Fruit fly (Drosophila melanogaster) whole organism, embryonic: Measurements from ENCODE around the gene CG42571.
A peak's percentile ranks its signal among the peaks of the same experiment; 100 is the strongest.

ENCODE experiments used
- Bdp1 ChIP-seq: fragments of 200-800 bp; sonication (Bioruptor generic); optimal IDR thresholded peaks from 3 replicates; lab custom pipeline; 2016; ENCODE audit warnings: missing biosample characterization, missing genetic modification characterization
- C15 ChIP-seq: fragments of 200-800 bp; sonication (Bioruptor generic); IDR thresholded peaks from 3 replicates; pipeline ENCODE4 v1.3.6; 2022; ENCODE audit warnings: missing biosample characterization, missing genetic modification characterization
- CG10147 ChIP-seq: fragments of 200-800 bp; sonication (Bioruptor generic); optimal IDR thresholded peaks from 2 replicates; lab custom pipeline; 2019; ENCODE audit warnings: missing biosample characterization, mild to moderate bottlenecking, missing genetic modification characterization, moderate library complexity
- CG10274 ChIP-seq: fragments of 200-800 bp; sonication (Bioruptor generic); optimal IDR thresholded peaks from 3 replicates; lab custom pipeline; 2017; ENCODE audit warnings: missing biosample characterization, mild to moderate bottlenecking, missing genetic modification characterization
- CG10959 ChIP-seq: fragments of 200-800 bp; sonication (Bioruptor generic); IDR thresholded peaks from 2 replicates; pipeline ENCODE4 v1.3.6; 2022; ENCODE audit warnings: missing biosample characterization, missing genetic modification characterization
- CG12219 ChIP-seq: fragments of 200-800 bp; sonication (Bioruptor generic); optimal IDR thresholded peaks from 3 replicates; lab custom pipeline; 2018; ENCODE audit warnings: missing biosample characterization, mild to moderate bottlenecking, missing genetic modification characterization
- CG12659 ChIP-seq: fragments of 200-800 bp; sonication (Bioruptor generic); optimal IDR thresholded peaks from 3 replicates; lab custom pipeline; 2017; ENCODE audit warnings: mild to moderate bottlenecking, missing biosample characterization, missing genetic modification reagents, missing genetic modification characterization
- CG12744 ChIP-seq: fragments of 200-800 bp; sonication (Bioruptor generic); optimal IDR thresholded peaks from 2 replicates; lab custom pipeline; 2016; ENCODE audit warnings: missing biosample characterization, missing genetic modification characterization
- CG12769 ChIP-seq: fragments of 200-800 bp; sonication (Bioruptor generic); optimal IDR thresholded peaks from 2 replicates; lab custom pipeline; 2019; ENCODE audit warnings: missing biosample characterization, mild to moderate bottlenecking, missing genetic modification characterization, moderate library complexity
- CG12942 ChIP-seq: fragments of 200-800 bp; sonication (Bioruptor generic); optimal IDR thresholded peaks from 3 replicates; lab custom pipeline; 2016; ENCODE audit warnings: missing biosample characterization, missing genetic modification characterization
- CG15073 ChIP-seq: fragments of 200-800 bp; sonication (Bioruptor generic); optimal IDR thresholded peaks from 2 replicates; lab custom pipeline; 2016; ENCODE audit warnings: missing biosample characterization, missing genetic modification characterization
- CG17186 ChIP-seq: fragments of 200-800 bp; sonication (Bioruptor generic); optimal IDR thresholded peaks from 3 replicates; lab custom pipeline; 2017; ENCODE audit warnings: missing biosample characterization, missing genetic modification reagents, missing genetic modification characterization
- CG17359 ChIP-seq: fragments of 200-800 bp; sonication (Bioruptor generic); optimal IDR thresholded peaks from 3 replicates; lab custom pipeline; 2018; ENCODE audit warnings: missing biosample characterization, mild to moderate bottlenecking, missing genetic modification characterization, moderate library complexity
- CG17568 ChIP-seq: fragments of 200-800 bp; sonication (Bioruptor generic); optimal IDR thresholded peaks from 2 replicates; lab custom pipeline; 2018; ENCODE audit warnings: missing biosample characterization, mild to moderate bottlenecking, missing genetic modification characterization, moderate library complexity
- CG17829 ChIP-seq: fragments of 200-800 bp; optimal IDR thresholded peaks from 2 replicates; lab custom pipeline; 2019; ENCODE audit warnings: missing biosample characterization, mild to moderate bottlenecking, missing genetic modification characterization, moderate library complexity
- CG18599 ChIP-seq: fragments of 200-800 bp; sonication (Bioruptor generic); optimal IDR thresholded peaks from 3 replicates; lab custom pipeline; 2017; ENCODE audit warnings: missing biosample characterization, missing genetic modification characterization, mild to moderate bottlenecking, moderate library complexity, missing genetic modification reagents
- CG2202 ChIP-seq: fragments of 200-800 bp; sonication (Bioruptor generic); optimal IDR thresholded peaks from 2 replicates; lab custom pipeline; 2018; ENCODE audit warnings: missing biosample characterization, mild to moderate bottlenecking, missing genetic modification characterization
- CG3065 ChIP-seq: fragments of 200-800 bp; sonication (Bioruptor generic); optimal IDR thresholded peaks from 2 replicates; lab custom pipeline; 2016; ENCODE audit warnings: missing biosample characterization, missing genetic modification characterization
- CG33213 ChIP-seq: fragments of 200-800 bp; sonication (Bioruptor generic); optimal IDR thresholded peaks from 3 replicates; lab custom pipeline; 2016; ENCODE audit warnings: missing biosample characterization, missing genetic modification characterization
- CG5245 ChIP-seq: fragments of 200-800 bp; sonication (Bioruptor generic); optimal IDR thresholded peaks from 3 replicates; lab custom pipeline; 2016; ENCODE audit warnings: missing biosample characterization, missing genetic modification characterization
- CG7357 ChIP-seq: fragments of 200-800 bp; sonication (Bioruptor generic); IDR thresholded peaks from 3 replicates; pipeline ENCODE4 v1.3.6; 2022; ENCODE audit warnings: missing biosample characterization, missing genetic modification characterization
- CoRest ChIP-seq: fragments of 200-800 bp; sonication (Bioruptor generic); optimal IDR thresholded peaks from 3 replicates; lab custom pipeline; 2018; ENCODE audit warnings: missing biosample characterization, mild to moderate bottlenecking, missing genetic modification characterization, moderate library complexity
- HLH54F ChIP-seq: fragments of 200-800 bp; sonication (Bioruptor generic); optimal IDR thresholded peaks from 3 replicates; lab custom pipeline; 2016; ENCODE audit warnings: missing biosample characterization, missing genetic modification characterization
- HmgD ChIP-seq: fragments of 200-800 bp; sonication (Bioruptor generic); optimal IDR thresholded peaks from 3 replicates; lab custom pipeline; 2016; ENCODE audit warnings: missing biosample characterization, missing genetic modification characterization
- Hsf ChIP-seq: fragments of 200-800 bp; sonication (Bioruptor generic); optimal IDR thresholded peaks from 3 replicates; lab custom pipeline; 2016; ENCODE audit warnings: missing biosample characterization, missing genetic modification characterization
- MTF-1 ChIP-seq: fragments of 200-800 bp; sonication (Bioruptor generic); optimal IDR thresholded peaks from 2 replicates; lab custom pipeline; 2018; ENCODE audit warnings: missing biosample characterization, mild to moderate bottlenecking, missing genetic modification characterization, borderline replicate concordance
- Meics ChIP-seq: fragments of 200-800 bp; sonication (Bioruptor generic); optimal IDR thresholded peaks from 2 replicates; lab custom pipeline; 2017; ENCODE audit warnings: missing biosample characterization, mild to moderate bottlenecking, missing genetic modification characterization
- Mrtf ChIP-seq: fragments of 200-800 bp; sonication (Bioruptor generic); IDR thresholded peaks from 3 replicates; pipeline ENCODE4 v1.3.6; 2022; ENCODE audit warnings: missing biosample characterization, missing genetic modification characterization
- Rx ChIP-seq: fragments of 200-800 bp; sonication (Bioruptor generic); IDR thresholded peaks from 2 replicates; pipeline ENCODE4 v1.3.6; 2022; ENCODE audit warnings: missing biosample characterization, missing genetic modification characterization
- Side ChIP-seq: fragments of 200-800 bp; sonication (Bioruptor generic); optimal IDR thresholded peaks from 2 replicates; lab custom pipeline; 2016; ENCODE audit warnings: missing biosample characterization, missing genetic modification characterization
- Ssrp ChIP-seq: fragments of 200-800 bp; sonication (Bioruptor generic); optimal IDR thresholded peaks from 2 replicates; lab custom pipeline; 2018; ENCODE audit warnings: missing biosample characterization, mild to moderate bottlenecking, missing genetic modification characterization, moderate library complexity
- Tbp ChIP-seq: fragments of >200 bp; optimal IDR thresholded peaks from 2 replicates; lab custom pipeline; 2018; ENCODE audit warnings: missing biosample characterization, missing genetic modification characterization
- bcd ChIP-seq: fragments of 200-800 bp; sonication (Bioruptor generic); optimal IDR thresholded peaks from 2 replicates; lab custom pipeline; 2017; ENCODE audit warnings: missing biosample characterization, mild to moderate bottlenecking, missing genetic modification characterization
- chm ChIP-seq: fragments of 200-800 bp; sonication (Bioruptor generic); IDR thresholded peaks from 2 replicates; pipeline ENCODE4 v1.3.6; 2022; ENCODE audit warnings: missing biosample characterization, missing genetic modification characterization
- eyg ChIP-seq: fragments of 200-800 bp; sonication (Bioruptor generic); optimal IDR thresholded peaks from 3 replicates; lab custom pipeline; 2016; ENCODE audit warnings: missing biosample characterization, missing genetic modification characterization
- hkb ChIP-seq, 2 experiments: fragments of 200-800 bp in 1 of 2; fragments of >200 bp in 1 of 2; sonication (Bioruptor generic) in 1 of 2; IDR thresholded peaks in 1 of 2; optimal IDR thresholded peaks in 1 of 2; 2 replicates each; pipeline versions ENCODE4 v1.3.6 to Lab custom; 2017 to 2022; ENCODE audit warnings: missing biosample characterization in 1 of 2, missing genetic modification characterization in 1 of 2
- inv ChIP-seq: fragments of 200-800 bp; sonication (Bioruptor generic); IDR thresholded peaks from 2 replicates; pipeline ENCODE4 v1.3.6; 2022; ENCODE audit warnings: missing biosample characterization, missing genetic modification characterization; ENCODE audit not compliant: partially characterized antibody
- lmd ChIP-seq: fragments of 200-800 bp; sonication (Bioruptor generic); IDR thresholded peaks from 2 replicates; pipeline ENCODE4 v1.3.6; 2022; ENCODE audit warnings: missing biosample characterization, missing genetic modification characterization
- lola ChIP-seq, 3 experiments: fragments of >200 bp in 2 of 3; fragments of 200-800 bp in 1 of 3; sonication (Bioruptor generic) in 1 of 3; optimal IDR thresholded peaks; 2 replicates each; lab custom pipeline; 2017 to 2019; ENCODE audit warnings: missing biosample characterization in 3 of 3, missing genetic modification characterization in 3 of 3, mild to moderate bottlenecking in 1 of 3, moderate library complexity in 1 of 3
- luna ChIP-seq: fragments of 200-800 bp; sonication (Bioruptor generic); optimal IDR thresholded peaks from 2 replicates; lab custom pipeline; 2016; ENCODE audit warnings: missing biosample characterization, missing genetic modification characterization
- mirr ChIP-seq: fragments of 200-800 bp; sonication (Bioruptor generic); optimal IDR thresholded peaks from 3 replicates; lab custom pipeline; 2018; ENCODE audit warnings: missing biosample characterization, mild to moderate bottlenecking, missing genetic modification characterization
- nerfin-1 ChIP-seq: fragments of 200-800 bp; sonication (Bioruptor generic); optimal IDR thresholded peaks from 3 replicates; lab custom pipeline; 2019; ENCODE audit warnings: missing biosample characterization, mild to moderate bottlenecking, missing genetic modification characterization, moderate library complexity
- nerfin-2 ChIP-seq: fragments of 200-800 bp; sonication (Bioruptor generic); IDR thresholded peaks from 2 replicates; pipeline ENCODE4 v1.3.6; 2022; ENCODE audit warnings: missing biosample characterization, missing genetic modification characterization; ENCODE audit not compliant: partially characterized antibody
- oc ChIP-seq: fragments of 200-800 bp; sonication (Bioruptor generic); optimal IDR thresholded peaks from 2 replicates; lab custom pipeline; 2018; ENCODE audit warnings: missing biosample characterization, mild to moderate bottlenecking, missing genetic modification characterization, moderate library complexity
- onecut ChIP-seq: fragments of 200-800 bp; sonication (Bioruptor generic); IDR thresholded peaks from 2 replicates; pipeline ENCODE4 v1.3.6; 2022; ENCODE audit warnings: missing biosample characterization, missing genetic modification characterization
- shn ChIP-seq: fragments of 200-800 bp; sonication (Bioruptor generic); optimal IDR thresholded peaks from 3 replicates; lab custom pipeline; 2016; ENCODE audit warnings: missing biosample characterization, missing genetic modification characterization
- sima ChIP-seq: fragments of 200-800 bp; sonication (Bioruptor generic); optimal IDR thresholded peaks from 2 replicates; lab custom pipeline; 2016; ENCODE audit warnings: missing biosample characterization, missing genetic modification characterization
- sob ChIP-seq: fragments of 200-800 bp; sonication (Bioruptor generic); IDR thresholded peaks from 2 replicates; pipeline ENCODE4 v1.3.6; 2022; ENCODE audit warnings: missing biosample characterization, missing genetic modification characterization
- tll ChIP-seq, 2 experiments: fragments of 200-800 bp in 1 of 2; fragments of >200 bp in 1 of 2; sonication (Bioruptor generic) in 1 of 2; optimal IDR thresholded peaks; 2 replicates each; lab custom pipeline; 2017 to 2019; ENCODE audit warnings: missing biosample characterization in 2 of 2, missing genetic modification characterization in 2 of 2, mild to moderate bottlenecking in 1 of 2, moderate library complexity in 1 of 2

CG42571 gene

DNA sequence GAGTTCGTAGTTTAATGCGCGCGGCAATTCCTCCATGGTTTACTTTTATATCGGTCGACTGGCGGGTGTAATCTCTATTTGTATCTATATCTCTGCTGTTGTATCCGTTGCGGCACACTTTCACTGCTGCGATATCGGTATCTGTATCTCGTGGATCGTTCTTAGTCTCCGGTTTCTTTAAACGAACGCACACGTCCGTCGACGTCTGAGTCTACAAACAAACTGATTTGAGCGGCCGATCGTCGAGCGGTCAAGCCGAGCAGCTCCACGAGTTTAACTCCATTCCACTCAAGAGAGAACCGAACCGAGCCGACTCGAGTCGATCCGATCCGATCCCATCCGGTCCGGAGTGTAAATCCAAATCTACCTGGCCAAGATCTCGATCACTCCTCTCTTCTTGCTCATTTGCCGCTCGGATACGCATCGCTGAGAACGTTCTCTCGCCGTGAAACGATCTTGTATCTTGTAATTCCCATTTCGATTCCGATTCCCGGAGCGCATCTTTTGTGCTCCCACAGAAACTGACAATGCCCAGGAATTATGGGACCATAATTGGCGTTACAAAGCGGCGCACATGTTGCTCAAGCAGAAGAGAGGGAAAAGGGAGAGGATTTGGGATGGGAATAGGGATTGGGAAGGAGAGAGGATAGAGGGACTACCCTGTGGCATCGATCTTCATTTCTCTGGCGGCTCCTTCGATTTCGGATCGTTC lies 16.5 kb upstream of the CG42571 start, which contains the start of gene comm2 (continued):
- TF ChIP-seq Ssrp (tag; lab: Kevin White, UChicago) (no peak), MTF-1 (GFP tag; lab: Kevin White, UChicago) (peak; percentile 33), onecut (GFP tag; lab: Robert Waterston, UW) (no peak), CG15073 (GFP tag; lab: Kevin White, UChicago) (no peak), Bdp1 (no peak), HmgD (GFP tag; lab: Kevin White, UChicago) (no peak), CG17359 (tag; lab: Kevin White, UChicago) (no peak), CG12659 (no peak), Rx (GFP tag; lab: Robert Waterston, UW) (no peak), lmd (GFP tag; lab: Robert Waterston, UW) (no peak), CG12219 (no peak), CG18599 (GFP tag; lab: Kevin White, UChicago) (no peak), HLH54F (GFP tag; lab: Kevin White, UChicago) (no peak), CG5245 (GFP tag; lab: Kevin White, UChicago) (no peak), nerfin-1 (tag; lab: Kevin White, UChicago) (no peak), tll (GFP tag; optimal IDR thresholded peaks at IDR 0.05; lab: Kevin White, UChicago) (peak in 1 of 2 experiments; percentile 47), CG17829 (peak; percentile 43), CG12744 (GFP tag; lab: Kevin White, UChicago) (no peak), sob (peak; percentile 24; the same call in 1 of the 2 replicates), hkb (optimal IDR thresholded peaks at IDR 0.05; lab: Kevin White, UChicago) (no peak), hkb (GFP tag; IDR thresholded peaks at IDR 0.05; lab: Robert Waterston, UW) (0 out of 2 replicates have a peak, but pooled peaks have one; percentile 14), inv (GFP tag; lab: Robert Waterston, UW) (peak; percentile 38; the same call in 1 of the 2 replicates), chm (peak; percentile 88), Mrtf (GFP tag; lab: Robert Waterston, UW) (no peak), shn (GFP tag; lab: Kevin White, UChicago) (no peak), CG3065 (GFP tag; lab: Kevin White, UChicago) (no peak), CG2202 (tag; lab: Kevin White, UChicago) (peak; percentile 12), bcd (no peak), Meics (GFP tag; lab: Kevin White, UChicago) (no peak), CG17568 (GFP tag; lab: Kevin White, UChicago) (no peak), CG33213 (no peak), eyg (no peak), CG10959 (GFP tag; lab: Robert Waterston, UW) (no peak), CG7357 (GFP tag; lab: Robert Waterston, UW) (no peak), Tbp (GFP tag; lab: Kevin White, UChicago) (no peak), luna (no peak), CG10274 (no peak), CoRest (tag; lab: Kevin White, UChicago) (no peak), CG10147 (GFP tag; lab: Kevin White, UChicago) (no peak), oc (tag; lab: Kevin White, UChicago) (peak; percentile 52), sima (GFP tag; lab: Kevin White, UChicago) (no peak), mirr (GFP tag; lab: Kevin White, UChicago) (no peak), Side (GFP tag; lab: Kevin White, UChicago) (peak; percentile 18), lola (GFP tag; optimal IDR thresholded peaks at IDR 0.05; lab: Kevin White, UChicago) (no peak), CG17186 (GFP tag; lab: Kevin White, UChicago) (no peak), C15 (GFP tag; lab: Robert Waterston, UW) (no peak), CG12942 (GFP tag; lab: Kevin White, UChicago) (no peak), nerfin-2 (GFP tag; lab: Robert Waterston, UW) (0 out of 2 replicates have a peak, but pooled peaks have one; percentile 20), Hsf (no peak), CG12769 (tag; lab: Kevin White, UChicago) (peak; percentile 94)
